Worm (Caenorhabditis elegans) whole organism, L2 larva: ENCODE results near the gene VF13D12L.3.

Experiments
- R02D3.7 ChIP-seq: fragments of 150-350 bp; optimal IDR thresholded peaks from 2 replicates; lab custom pipeline; 2014; ENCODE audit warnings: missing biosample characterization, missing genetic modification characterization
- ama-1 ChIP-seq: fragments of 150-350 bp; optimal IDR thresholded peaks from 2 replicates; lab custom pipeline; 2018; ENCODE audit warnings: inconsistent platforms
- egl-27 ChIP-seq: sonication (generic microtip); optimal IDR thresholded peaks from 3 replicates; lab custom pipeline; 2017; ENCODE audit warnings: missing biosample characterization, missing genetic modification reagents, missing genetic modification characterization
- ztf-11 ChIP-seq: sonication (generic microtip); optimal IDR thresholded peaks from 2 replicates; lab custom pipeline; 2017; ENCODE audit warnings: missing biosample characterization, missing genetic modification characterization

- no peak for TF ChIP-seq ama-1 (lab: Kevin White, UChicago)
- no peak for TF ChIP-seq egl-27 (tag; lab: Kevin White, UChicago)
- no peak for TF ChIP-seq R02D3.7 (tag; lab: Kevin White, UChicago)
- TF ChIP-seq ztf-11 (tag; lab: Kevin White, UChicago) = no peak
Measured at ce11 chrII:11690868-11691267, 14.9 kb upstream of the VF13D12L.3 start.
